Fruit fly (Drosophila melanogaster) whole organism: ENCODE data around the gene CG33722.

Experiments
- CG8478 ChIP-seq: fragments of >200 bp; optimal IDR thresholded peaks from 2 replicates; lab custom pipeline; 2018; ENCODE audit warnings: inconsistent platforms
- Dll ChIP-seq: fragments of >200 bp; optimal IDR thresholded peaks from 2 replicates; lab custom pipeline; 2017
- EcR ChIP-seq, 2 experiments: fragments of >200 bp; optimal IDR thresholded peaks; 2 replicates each; lab custom pipeline; 2017; ENCODE audit warnings: missing biosample characterization in 2 of 2, missing genetic modification characterization in 2 of 2, missing genetic modification reagents in 2 of 2
- pan ChIP-seq: fragments of >200 bp; optimal IDR thresholded peaks from 2 replicates; lab custom pipeline; 2017
- psq ChIP-seq: fragments of >200 bp; optimal IDR thresholded peaks from 2 replicates; lab custom pipeline; 2017
- usp ChIP-seq: fragments of >200 bp; optimal IDR thresholded peaks from 2 replicates; lab custom pipeline; 2017; ENCODE audit warnings: missing biosample characterization, missing genetic modification characterization, mixed read lengths

The CG33722 gene

DNA sequence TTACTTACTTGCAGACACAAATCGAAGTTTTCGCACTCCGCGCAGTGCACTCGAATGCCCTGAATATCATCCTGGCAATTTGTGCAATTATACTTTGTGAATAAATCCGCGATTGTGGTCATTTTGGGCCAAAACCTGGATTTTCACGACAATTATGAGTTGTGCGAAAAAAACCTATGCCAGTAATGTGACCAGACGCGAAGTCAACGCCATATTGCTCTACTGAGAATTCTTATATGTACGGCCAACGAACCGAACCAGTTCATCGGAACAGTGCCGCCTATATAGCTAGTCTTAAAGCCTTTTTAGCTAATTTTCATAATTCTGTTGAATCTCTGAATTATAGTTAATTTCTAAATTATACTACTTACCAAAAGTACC is 3.6 kb upstream of the CG33722 start, which contains the start of gene Ada2b:
TSS of gene Ada2b (minus strand) at position 214 of the 381 bp plus-strand sequence.
- TF ChIP-seq CG8478 (lab: Kevin White, UChicago), result no peak
- TF ChIP-seq EcR (GFP tag; optimal IDR thresholded peaks at IDR 0.05; lab: Kevin White, UChicago), result no peak
- TF ChIP-seq psq (lab: Kevin White, UChicago), result no peak
- no peak for TF ChIP-seq pan (lab: Kevin White, UChicago)
- no peak for TF ChIP-seq usp (GFP tag; lab: Kevin White, UChicago)
- TF ChIP-seq Dll (lab: Kevin White, UChicago), result no peak

DNA sequence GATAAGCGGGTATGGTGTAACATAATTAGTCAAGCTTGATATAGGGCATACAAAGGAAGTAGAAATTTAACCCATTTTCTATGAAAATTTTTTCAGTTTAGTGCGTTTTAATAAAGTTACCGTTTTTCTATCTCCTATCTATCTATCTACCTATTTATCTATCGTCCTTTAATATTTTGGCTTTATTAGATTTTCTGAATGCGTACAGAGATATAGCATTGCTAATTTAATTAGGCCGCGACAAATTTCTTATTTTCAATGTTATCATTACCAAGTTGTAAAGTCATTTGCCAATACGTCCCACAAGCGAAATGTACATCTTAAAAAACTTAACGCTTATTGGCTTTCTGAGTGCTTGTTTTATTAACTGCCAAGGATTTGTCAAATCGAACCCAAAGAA is 4.3 kb downstream of the CG33722 start, which contains the start of gene CG15864:
TSS of gene CG15864 (plus strand) at position 301 of the 400 bp plus-strand sequence.
- TF ChIP-seq Dll (lab: Kevin White, UChicago), result no peak
- no peak for TF ChIP-seq psq (lab: Kevin White, UChicago)
- TF ChIP-seq pan (lab: Kevin White, UChicago), result no peak
- no peak for TF ChIP-seq EcR (GFP tag; optimal IDR thresholded peaks at IDR 0.05; lab: Kevin White, UChicago)
- no peak for TF ChIP-seq CG8478 (lab: Kevin White, UChicago)
- no peak for TF ChIP-seq usp (GFP tag; lab: Kevin White, UChicago)

DNA sequence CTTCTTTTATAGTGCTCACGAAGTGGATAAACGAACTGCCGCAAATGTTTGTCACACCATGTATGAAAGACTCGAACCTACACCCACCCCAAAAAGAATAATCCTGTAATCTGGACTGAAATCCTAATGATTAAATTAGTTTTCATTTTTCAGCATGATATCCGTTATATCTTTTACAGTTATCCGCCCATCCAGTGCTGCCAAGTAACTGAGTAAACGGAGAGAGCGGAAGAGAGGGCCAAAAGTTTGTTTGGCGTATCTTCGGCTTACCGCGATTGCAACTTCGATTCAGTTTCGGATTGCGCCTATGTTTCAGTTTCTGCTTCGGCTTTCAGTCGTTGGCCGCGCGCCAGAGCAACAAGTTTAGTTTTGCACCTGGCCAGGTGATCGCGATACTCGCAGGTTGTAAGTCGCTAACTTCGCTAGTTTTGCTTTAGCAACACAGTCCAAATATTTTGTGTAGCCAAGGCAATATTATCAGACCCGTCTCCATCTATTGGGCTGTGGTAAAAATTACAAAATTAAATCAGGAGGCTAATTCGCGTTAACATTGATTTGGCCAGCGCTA is 6.4 kb downstream of the CG33722 start, which contains the start of gene mtg:
TSS of gene mtg (plus strand) at position 332 of the 568 bp plus-strand sequence.
- no peak for TF ChIP-seq CG8478 (lab: Kevin White, UChicago)
- TF ChIP-seq psq (lab: Kevin White, UChicago), result no peak
- no peak for TF ChIP-seq pan (lab: Kevin White, UChicago)
- TF ChIP-seq usp (GFP tag; lab: Kevin White, UChicago), result no peak
- TF ChIP-seq Dll (lab: Kevin White, UChicago), result no peak
- TF ChIP-seq EcR (GFP tag; optimal IDR thresholded peaks at IDR 0.05; lab: Kevin White, UChicago), result no peak

DNA sequence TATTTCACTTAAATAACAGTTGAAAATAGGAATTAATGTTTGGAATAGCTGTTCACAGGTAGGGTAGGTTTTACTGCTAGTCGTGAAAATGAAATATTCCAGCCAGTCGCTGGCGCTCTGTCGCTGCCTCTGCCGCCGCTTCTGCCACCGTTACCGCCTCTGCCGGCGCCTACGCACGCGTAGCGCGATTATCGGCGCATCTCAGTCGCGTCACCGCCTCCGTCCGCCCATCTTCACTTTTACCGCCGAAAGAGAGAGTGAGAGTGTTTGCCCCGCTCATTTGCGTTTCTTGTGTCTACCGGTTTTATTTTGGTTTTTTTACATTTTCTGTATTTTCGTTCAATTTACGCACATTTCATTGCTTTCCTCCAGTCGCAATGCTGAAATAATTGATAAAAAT is 7.7 kb downstream of the CG33722 start:
- TF ChIP-seq Dll (lab: Kevin White, UChicago) (no peak), EcR (GFP tag; optimal IDR thresholded peaks at IDR 0.05; lab: Kevin White, UChicago) (no peak), psq (lab: Kevin White, UChicago) (no peak), usp (GFP tag; lab: Kevin White, UChicago) (no peak), pan (lab: Kevin White, UChicago) (no peak), CG8478 (lab: Kevin White, UChicago) (no peak)

DNA sequence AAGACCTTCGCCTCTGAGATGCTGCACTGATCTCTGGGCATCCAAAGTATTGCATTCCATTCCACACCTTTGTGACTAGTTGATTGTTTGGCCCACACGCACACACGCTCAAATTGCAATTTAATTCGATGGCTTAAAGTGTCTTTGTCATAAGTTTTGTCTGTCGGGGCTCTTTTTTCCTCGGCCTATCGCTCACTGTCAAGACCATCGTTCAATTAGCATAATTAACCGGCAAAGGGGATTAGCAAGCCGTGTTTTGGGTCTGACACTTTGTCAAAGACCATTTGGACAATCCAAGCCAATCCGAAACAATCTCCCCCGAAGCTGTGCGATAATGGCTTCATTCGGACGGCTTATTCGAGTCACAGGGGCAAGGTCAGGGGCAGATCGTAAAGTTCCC is 10.5 kb downstream of the CG33722 start:
- no peak for TF ChIP-seq CG8478 (lab: Kevin White, UChicago)
- TF ChIP-seq EcR (GFP tag; optimal IDR thresholded peaks at IDR 0.05; lab: Kevin White, UChicago), result no peak
- no peak for TF ChIP-seq pan (lab: Kevin White, UChicago)
- no peak for TF ChIP-seq usp (GFP tag; lab: Kevin White, UChicago)
- no peak for TF ChIP-seq Dll (lab: Kevin White, UChicago)
- TF ChIP-seq psq (lab: Kevin White, UChicago), result no peak

DNA sequence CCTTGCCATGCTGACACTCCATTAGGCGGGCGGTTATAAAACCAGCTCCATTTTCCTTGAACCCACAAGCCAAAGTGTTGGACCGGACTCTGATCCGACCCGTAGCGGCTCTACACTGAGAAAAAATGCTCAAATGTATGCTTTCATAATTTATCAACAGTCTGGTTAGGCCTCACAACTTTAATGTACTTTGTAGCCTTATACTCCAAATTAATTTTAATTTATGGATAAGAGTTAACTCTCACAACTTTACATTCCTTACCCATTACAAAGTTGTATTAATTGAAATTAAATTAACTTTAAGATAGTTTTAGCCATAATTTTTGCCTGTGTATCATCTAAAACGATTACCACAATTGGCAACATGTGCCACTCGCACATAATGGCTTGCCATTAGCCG is 12.2 kb downstream of the CG33722 start:
- TF ChIP-seq EcR (GFP tag; optimal IDR thresholded peaks at IDR 0.05; lab: Kevin White, UChicago) (no peak), psq (lab: Kevin White, UChicago) (no peak), Dll (lab: Kevin White, UChicago) (no peak)

DNA sequence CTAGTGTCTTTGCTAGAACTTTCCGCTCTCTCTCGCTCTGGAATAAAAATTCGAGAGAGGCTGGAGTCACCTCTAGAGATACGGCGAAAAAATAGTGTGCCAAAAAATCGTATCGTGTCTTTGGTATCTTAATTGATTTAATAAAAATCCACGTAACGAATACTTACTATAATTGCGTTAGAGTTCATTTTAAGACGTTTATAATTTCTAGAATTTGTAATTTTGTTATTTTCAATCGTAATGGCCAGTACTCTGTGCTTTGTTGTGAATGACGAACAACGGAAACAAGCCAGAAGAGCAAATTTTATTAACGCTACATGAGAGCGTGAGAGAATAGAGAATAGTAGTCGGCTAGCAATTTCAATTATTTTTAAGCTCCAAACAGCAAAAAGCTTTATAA is 17.8 kb downstream of the CG33722 start:
- TF ChIP-seq Dll (lab: Kevin White, UChicago) (no peak), CG8478 (lab: Kevin White, UChicago) (no peak), EcR (GFP tag; optimal IDR thresholded peaks at IDR 0.05; lab: Kevin White, UChicago) (no peak), pan (lab: Kevin White, UChicago) (no peak), psq (lab: Kevin White, UChicago) (no peak), usp (GFP tag; lab: Kevin White, UChicago) (no peak)

DNA sequence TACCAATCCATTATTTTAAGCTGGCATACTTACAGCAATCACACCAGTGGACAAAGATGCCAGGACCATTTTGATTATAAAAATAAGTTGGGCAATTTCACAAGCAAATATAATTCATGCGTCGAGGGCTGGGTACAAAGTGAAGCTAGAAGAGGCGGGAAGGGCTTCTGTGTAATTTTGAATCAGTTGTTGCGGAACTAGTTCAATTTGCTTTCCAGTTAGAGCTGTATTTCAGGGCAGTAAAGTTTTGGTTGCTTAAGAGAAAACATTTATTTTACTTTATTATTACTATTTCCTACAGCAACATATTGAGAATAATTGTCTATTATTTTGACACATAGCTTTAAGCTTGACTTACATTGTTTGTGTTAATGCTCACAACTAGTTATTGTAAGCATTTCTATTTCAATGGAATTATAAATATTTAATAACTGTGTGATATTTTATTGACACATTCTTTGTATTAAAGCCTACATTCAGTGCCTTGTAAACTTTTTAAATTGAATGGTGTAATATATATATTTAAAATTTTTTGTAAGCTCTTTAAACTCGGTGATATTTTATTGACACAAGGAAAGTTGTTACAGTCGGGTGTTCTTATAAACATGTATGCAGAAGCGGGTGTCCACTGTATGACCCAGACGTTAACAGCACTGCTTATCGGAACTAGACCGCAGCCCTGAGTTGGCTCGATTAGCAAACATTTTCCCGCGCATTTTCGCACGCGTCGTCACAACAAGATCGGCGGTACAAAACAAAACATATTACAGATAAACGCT is 20.6 kb downstream of the CG33722 start, which contains the start of the genes RPA1 and Mcm2:
TSS of gene RPA1 (minus strand) at position 150 of the 779 bp plus-strand sequence.
TSS of gene Mcm2 (plus strand) at position 669 of the 779 bp plus-strand sequence.
- TF ChIP-seq pan (lab: Kevin White, UChicago) (no peak), EcR (GFP tag; optimal IDR thresholded peaks at IDR 0.05; lab: Kevin White, UChicago) (no peak), psq (lab: Kevin White, UChicago) (no peak), usp (GFP tag; lab: Kevin White, UChicago) (no peak), CG8478 (lab: Kevin White, UChicago) (no peak), Dll (lab: Kevin White, UChicago) (no peak)

DNA sequence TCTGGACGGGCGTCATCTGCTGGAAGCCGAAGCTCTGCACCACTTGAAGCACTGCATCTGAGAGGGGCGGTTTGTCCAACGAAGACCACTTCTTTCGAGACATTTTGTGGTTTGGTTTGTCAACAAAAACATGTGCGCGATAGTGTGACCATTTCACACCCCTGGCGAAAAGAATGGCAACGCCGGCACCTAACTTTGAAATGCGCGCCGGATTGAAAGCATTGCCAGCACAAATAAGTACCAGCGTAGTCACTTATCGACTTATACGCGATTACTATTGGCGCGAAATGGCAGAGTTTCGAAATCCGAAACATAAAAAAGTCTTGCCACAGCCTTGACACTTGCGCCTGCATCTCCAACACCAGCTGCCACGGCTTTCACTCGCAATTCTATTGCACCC is 25.9 kb downstream of the CG33722 start, which contains the start of gene CG9630:
TSS of gene CG9630 (minus strand) at position 157 of the 400 bp plus-strand sequence.
- no peak for TF ChIP-seq Dll (lab: Kevin White, UChicago)
- TF ChIP-seq EcR (GFP tag; optimal IDR thresholded peaks at IDR 0.05; lab: Kevin White, UChicago), result no peak
- TF ChIP-seq CG8478 (lab: Kevin White, UChicago), result no peak
- TF ChIP-seq psq (lab: Kevin White, UChicago), result no peak
- no peak for TF ChIP-seq usp (GFP tag; lab: Kevin White, UChicago)
- no peak for TF ChIP-seq pan (lab: Kevin White, UChicago)

DNA sequence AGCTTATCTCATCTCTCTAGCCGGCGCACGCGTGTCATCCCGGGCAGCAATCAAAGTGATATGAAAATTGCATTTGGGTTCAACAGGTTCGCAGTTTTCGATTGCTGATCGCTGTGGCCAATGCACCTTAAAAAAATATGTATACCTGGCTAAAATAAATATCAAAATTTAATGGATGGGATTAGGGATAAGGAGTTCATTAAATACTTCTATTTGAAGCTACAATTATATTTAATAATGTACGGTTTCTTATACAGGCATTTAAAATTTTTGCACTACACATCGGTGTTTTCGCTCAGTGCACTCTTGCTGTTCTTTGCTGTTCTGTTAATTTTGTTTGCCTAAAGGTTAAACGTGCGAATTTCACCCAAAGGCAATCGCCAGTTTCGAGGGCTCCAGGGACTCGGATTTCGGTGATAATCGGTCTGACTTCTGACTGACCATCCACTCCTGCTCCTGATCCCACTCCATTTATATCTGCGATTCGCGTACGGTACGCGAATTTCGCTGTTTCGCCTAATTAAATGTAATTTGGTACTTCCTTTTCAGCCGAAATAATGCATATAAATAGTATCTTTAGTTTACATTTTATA is 28.8 kb downstream of the CG33722 start:
- no peak for TF ChIP-seq usp (GFP tag; lab: Kevin White, UChicago)
- no peak for TF ChIP-seq CG8478 (lab: Kevin White, UChicago)
- no peak for TF ChIP-seq psq (lab: Kevin White, UChicago)
- TF ChIP-seq pan (lab: Kevin White, UChicago), result no peak
- TF ChIP-seq EcR (GFP tag; optimal IDR thresholded peaks at IDR 0.05; lab: Kevin White, UChicago), result no peak
- TF ChIP-seq Dll (lab: Kevin White, UChicago), result no peak
